Fruit fly (Drosophila melanogaster): ENCODE results near the gene CG18530.

The CG18530 gene

dm6 chr3R:12642051-12642532 lies 8.9 kb downstream of the CG18530 start, which contains the start of gene CG6753:
Gene CG6753, minus strand, starts transcription at chr3R:12642482.
- TF ChIP-seq CG9139 (GFP tag; optimal IDR thresholded peaks at IDR 0.05) (no peak), ss (GFP tag; optimal IDR thresholded peaks at IDR 0.05) (no peak), net (GFP tag; optimal IDR thresholded peaks at IDR 0.05) (no peak), Sox15 (GFP tag; optimal IDR thresholded peaks at IDR 0.05) (no peak), fd85E (GFP tag; optimal IDR thresholded peaks at IDR 0.05) (no peak), acj6 (GFP tag; optimal IDR thresholded peaks at IDR 0.05) (no peak), Blimp-1 (GFP tag; optimal IDR thresholded peaks at IDR 0.05) (peak; percentile 90), Eip75B (GFP tag; optimal IDR thresholded peaks at IDR 0.05) (no peak)

- TF ChIP-seq CG32006 (GFP tag; optimal IDR thresholded peaks at IDR 0.05), result no peak
- TF ChIP-seq Sox14 (GFP tag; optimal IDR thresholded peaks at IDR 0.05), result no peak
- TF ChIP-seq pdm3 (GFP tag; optimal IDR thresholded peaks at IDR 0.05), result peak; percentile 14
- TF ChIP-seq CG16779 (tag; optimal IDR thresholded peaks at IDR 0.05), result no peak
- no peak for TF ChIP-seq Sox102F (GFP tag; optimal IDR thresholded peaks at IDR 0.05)
- peak; percentile 9 for TF ChIP-seq Sox15 (GFP tag; optimal IDR thresholded peaks at IDR 0.05)
- no peak for TF ChIP-seq Ets21C (GFP tag; optimal IDR thresholded peaks at IDR 0.05)
- TF ChIP-seq topi (GFP tag; optimal IDR thresholded peaks at IDR 0.05), result no peak
- TF ChIP-seq Met (GFP tag; optimal IDR thresholded peaks at IDR 0.05), result peak; percentile 20
- TF ChIP-seq CG10631 (GFP tag; optimal IDR thresholded peaks at IDR 0.05), result no peak
- TF ChIP-seq Smox (GFP tag; optimal IDR thresholded peaks at IDR 0.05), result no peak
- TF ChIP-seq CG11294 (GFP tag; IDR thresholded peaks at IDR 0.05), result no peak
- TF ChIP-seq CG8632 (GFP tag; optimal IDR thresholded peaks at IDR 0.05), result no peak
- TF ChIP-seq Blimp-1 (GFP tag; optimal IDR thresholded peaks at IDR 0.05), result no peak
- TF ChIP-seq Eip93F (GFP tag; optimal IDR thresholded peaks at IDR 0.05), result no peak
- TF ChIP-seq Gug (GFP tag; IDR thresholded peaks at IDR 0.05), result no peak
- no peak for TF ChIP-seq CG11902 (GFP tag; optimal IDR thresholded peaks at IDR 0.05)
- TF ChIP-seq CG6792 (GFP tag; optimal IDR thresholded peaks at IDR 0.05), result no peak
- TF ChIP-seq Hr4 (GFP tag; optimal IDR thresholded peaks at IDR 0.05), result no peak
- TF ChIP-seq ss (GFP tag; optimal IDR thresholded peaks at IDR 0.05), result no peak
- TF ChIP-seq Hr39 (GFP tag; optimal IDR thresholded peaks at IDR 0.05), result peak; percentile 17
- no peak for TF ChIP-seq CG11762 (GFP tag; optimal IDR thresholded peaks at IDR 0.05; ENCODE audit: insufficient read depth)
- peak; percentile 15 for TF ChIP-seq CG31627 (GFP tag; optimal IDR thresholded peaks at IDR 0.05)
- TF ChIP-seq CG8319 (GFP tag; optimal IDR thresholded peaks at IDR 0.05), result no peak
- no peak for TF ChIP-seq acj6 (GFP tag; optimal IDR thresholded peaks at IDR 0.05)
- TF ChIP-seq Eip78C (GFP tag), result peak; percentile 66
- no peak for TF ChIP-seq CG6854 (GFP tag; optimal IDR thresholded peaks at IDR 0.05)
- TF ChIP-seq vri (GFP tag; optimal IDR thresholded peaks at IDR 0.05), result peak; percentile 40
- no peak for TF ChIP-seq cyc (GFP tag; optimal IDR thresholded peaks at IDR 0.05)
- TF ChIP-seq Ets96B (tag; optimal IDR thresholded peaks at IDR 0.05), result no peak
- TF ChIP-seq fd59A (GFP tag; optimal IDR thresholded peaks at IDR 0.05), result no peak
- peak; percentile 22 for TF ChIP-seq lz (GFP tag; optimal IDR thresholded peaks at IDR 0.05)
- TF ChIP-seq CG1621 (tag; optimal IDR thresholded peaks at IDR 0.05), result no peak
- TF ChIP-seq CG6163 (GFP tag; IDR thresholded peaks at IDR 0.05), result no peak
- TF ChIP-seq Lpt (GFP tag; optimal IDR thresholded peaks at IDR 0.05), result no peak
- no peak for TF ChIP-seq dac (GFP tag; optimal IDR thresholded peaks at IDR 0.05)
- TF ChIP-seq esn (GFP tag; optimal IDR thresholded peaks at IDR 0.05), result peak; percentile 13
- no peak for TF ChIP-seq CG9139 (GFP tag; optimal IDR thresholded peaks at IDR 0.05)
- no peak for TF ChIP-seq CG6276 (GFP tag; optimal IDR thresholded peaks at IDR 0.05)
- TF ChIP-seq fkh (GFP tag; optimal IDR thresholded peaks at IDR 0.05), result peak; percentile 46
- TF ChIP-seq CG8119 (GFP tag; IDR thresholded peaks at IDR 0.05), result no peak
- TF ChIP-seq CG3919 (GFP tag; optimal IDR thresholded peaks at IDR 0.05), result no peak
- no peak for TF ChIP-seq fd85E (GFP tag; optimal IDR thresholded peaks at IDR 0.05)
- peak; percentile 11 for TF ChIP-seq achi (GFP tag; optimal IDR thresholded peaks at IDR 0.05)
- TF ChIP-seq OdsH (GFP tag; optimal IDR thresholded peaks at IDR 0.05), result no peak
- no peak for TF ChIP-seq CG6808 (GFP tag; optimal IDR thresholded peaks at IDR 0.05)
- TF ChIP-seq Hr38 (GFP tag; optimal IDR thresholded peaks at IDR 0.05), result no peak
Observed at dm6 chr3R:12644621-12645310, 11.6 kb downstream of the CG18530 start.
